Worm (Caenorhabditis elegans) whole organism, L3 larva: ENCODE results near the gene pef-1.

Experiments
- ama-1 ChIP-seq: fragments of 150-350 bp; optimal IDR thresholded peaks from 2 replicates; lab custom pipeline; 2018
- elt-1 ChIP-seq: fragments of 150-350 bp; optimal IDR thresholded peaks from 2 replicates; lab custom pipeline; 2014; ENCODE audit warnings: missing biosample characterization, missing genetic modification characterization
- mdl-1 ChIP-seq: fragments of 150-350 bp; optimal IDR thresholded peaks from 2 replicates; lab custom pipeline; 2014; ENCODE audit warnings: missing biosample characterization, missing genetic modification characterization
- nhr-11 ChIP-seq: fragments of 150-350 bp; optimal IDR thresholded peaks from 2 replicates; lab custom pipeline; 2014; ENCODE audit warnings: missing biosample characterization, missing genetic modification characterization
- nhr-23 ChIP-seq: fragments of 150-350 bp; optimal IDR thresholded peaks from 2 replicates; lab custom pipeline; 2014; ENCODE audit warnings: missing biosample characterization, missing genetic modification reagents, missing genetic modification characterization
- nhr-43 ChIP-seq: sonication (generic microtip); optimal IDR thresholded peaks from 2 replicates; lab custom pipeline; 2016; ENCODE audit warnings: mild to moderate bottlenecking, missing genetic modification characterization, missing compliant biosample characterization; ENCODE audit not compliant: poor library complexity, severe bottlenecking
- nhr-76 ChIP-seq: fragments of 150-350 bp; sonication (generic microtip); optimal IDR thresholded peaks from 5 replicates; lab custom pipeline; 2014; ENCODE audit warnings: missing biosample characterization, missing genetic modification characterization
- zag-1 ChIP-seq: fragments of 150-350 bp; optimal IDR thresholded peaks from 2 replicates; lab custom pipeline; 2014; ENCODE audit warnings: missing biosample characterization, missing genetic modification characterization
- ztf-11 ChIP-seq: fragments of 150-350 bp; optimal IDR thresholded peaks from 2 replicates; lab custom pipeline; 2014; ENCODE audit warnings: missing biosample characterization, missing genetic modification characterization

ce11 chrIII:943426-943927, 17.4 kb upstream of the pef-1 start, which contains the start of gene fbxa-59:
- no peak for TF ChIP-seq ztf-11 (tag; lab: Kevin White, UChicago)
- no peak for TF ChIP-seq nhr-23 (tag; lab: Kevin White, UChicago)
- TF ChIP-seq nhr-11 (tag; lab: Kevin White, UChicago), result no peak
- no peak for TF ChIP-seq nhr-76 (tag; lab: Kevin White, UChicago)
- TF ChIP-seq nhr-43 (tag; lab: Kevin White, UChicago), result no peak
- TF ChIP-seq zag-1 (tag; lab: Kevin White, UChicago), result no peak
- TF ChIP-seq elt-1 (tag; lab: Kevin White, UChicago), result no peak
- TF ChIP-seq ama-1 (lab: Kevin White, UChicago), result no peak
- no peak for TF ChIP-seq mdl-1 (tag; lab: Kevin White, UChicago)
